Worm (Caenorhabditis elegans): Measurements from ENCODE around the gene wrk-1.

DNA sequence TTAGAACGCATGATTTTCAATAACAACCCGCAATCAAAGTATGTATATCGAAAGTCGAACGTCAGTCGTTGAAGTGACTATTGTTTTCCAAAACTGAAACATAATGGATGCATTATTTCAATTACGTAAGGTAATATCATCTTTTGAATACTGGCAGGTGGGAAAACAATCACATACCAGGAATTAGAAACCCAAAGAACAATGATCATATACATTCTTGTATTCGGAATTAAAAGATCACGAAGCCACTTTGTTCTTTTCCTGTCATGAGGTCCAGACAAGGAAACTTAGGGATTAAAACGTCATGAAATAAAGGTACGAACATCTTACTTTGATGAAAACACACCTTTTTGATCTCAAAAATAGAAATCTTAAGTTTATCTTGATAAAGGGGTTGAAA, 30.0 kb downstream of the wrk-1 start:
- TF ChIP-seq ztf-4 (tag; optimal IDR thresholded peaks at IDR 0.05) (no peak), nhr-6 (tag; optimal IDR thresholded peaks at IDR 0.05) (no peak), unc-62 (GFP tag; optimal IDR thresholded peaks at IDR 0.05) (no peak), C34F6.9 (tag; optimal IDR thresholded peaks at IDR 0.05) (no peak), fos-1 (tag; optimal IDR thresholded peaks at IDR 0.05) (no peak), nhr-11 (tag; optimal IDR thresholded peaks at IDR 0.05) (no peak), blmp-1 (tag; optimal IDR thresholded peaks at IDR 0.05; ENCODE audit: insufficient read depth) (no peak), skn-1 (tag; optimal IDR thresholded peaks at IDR 0.05) (no peak), lsy-2 (tag; optimal IDR thresholded peaks at IDR 0.05) (no peak)
